Fruit fly (Drosophila melanogaster) whole organism, embryonic: Measurements from ENCODE around the gene pigs.

ENCODE experiments used
- CG10209 ChIP-seq: fragments of 200-800 bp; sonication (Bioruptor generic); optimal IDR thresholded peaks from 3 replicates; lab custom pipeline; 2017; ENCODE audit warnings: missing biosample characterization, mild to moderate bottlenecking, missing genetic modification characterization, missing genetic modification reagents
- CG10431 ChIP-seq: fragments of 200-800 bp; sonication (Bioruptor generic); optimal IDR thresholded peaks from 3 replicates; lab custom pipeline; 2018; ENCODE audit warnings: missing biosample characterization, mild to moderate bottlenecking, missing genetic modification characterization
- CG11456 ChIP-seq: fragments of 200-800 bp; sonication (Bioruptor generic); IDR thresholded peaks from 3 replicates; pipeline ENCODE4 v1.3.6; 2022; ENCODE audit warnings: missing biosample characterization, missing genetic modification characterization
- CG11695 ChIP-seq: fragments of 200-800 bp; sonication (Bioruptor generic); IDR thresholded peaks from 3 replicates; pipeline ENCODE4 v1.3.6; 2022; ENCODE audit warnings: missing biosample characterization, missing genetic modification characterization
- CG12236 ChIP-seq: fragments of 200-800 bp; sonication (Bioruptor generic); optimal IDR thresholded peaks from 2 replicates; lab custom pipeline; 2016; ENCODE audit warnings: missing biosample characterization, missing genetic modification characterization
- CG14667 ChIP-seq: fragments of 200-800 bp; sonication (Bioruptor generic); IDR thresholded peaks from 2 replicates; pipeline ENCODE4 v1.3.6; 2022; ENCODE audit warnings: missing biosample characterization, missing genetic modification characterization
- CG15601 ChIP-seq: fragments of 200-800 bp; sonication (Bioruptor generic); optimal IDR thresholded peaks from 3 replicates; lab custom pipeline; 2019; ENCODE audit warnings: missing biosample characterization, mild to moderate bottlenecking, missing genetic modification characterization, moderate library complexity
- CG16779 ChIP-seq: fragments of 200-800 bp; sonication (Bioruptor generic); IDR thresholded peaks from 2 replicates; pipeline ENCODE4 v1.3.6; 2022; ENCODE audit warnings: missing biosample characterization, missing genetic modification characterization
- CG17359 ChIP-seq: fragments of 200-800 bp; sonication (Bioruptor generic); optimal IDR thresholded peaks from 3 replicates; lab custom pipeline; 2018; ENCODE audit warnings: missing biosample characterization, mild to moderate bottlenecking, missing genetic modification characterization, moderate library complexity
- CG2712 ChIP-seq: fragments of 200-800 bp; optimal IDR thresholded peaks from 3 replicates; lab custom pipeline; 2019; ENCODE audit warnings: missing biosample characterization, mild to moderate bottlenecking, missing genetic modification characterization, moderate library complexity
- CG32532 ChIP-seq: fragments of 200-800 bp; sonication (Bioruptor generic); IDR thresholded peaks from 2 replicates; pipeline ENCODE4 v1.3.6; 2022; ENCODE audit warnings: missing biosample characterization, missing genetic modification characterization
- CG33557 ChIP-seq: fragments of 200-800 bp; sonication (Bioruptor generic); optimal IDR thresholded peaks from 2 replicates; lab custom pipeline; 2019; ENCODE audit warnings: missing biosample characterization, mild to moderate bottlenecking, missing genetic modification characterization, moderate library complexity
- CG3847 ChIP-seq: fragments of 200-800 bp; sonication (Bioruptor generic); IDR thresholded peaks from 2 replicates; pipeline ENCODE4 v1.3.6; 2022; ENCODE audit warnings: missing biosample characterization, missing genetic modification characterization
- CG7839 ChIP-seq: fragments of 200-800 bp; sonication (Bioruptor generic); optimal IDR thresholded peaks from 3 replicates; lab custom pipeline; 2018; ENCODE audit warnings: missing biosample characterization, mild to moderate bottlenecking, missing genetic modification characterization, moderate library complexity
- CG8944 ChIP-seq: fragments of 200-800 bp; sonication (Bioruptor generic); optimal IDR thresholded peaks from 3 replicates; lab custom pipeline; 2016; ENCODE audit warnings: missing biosample characterization, missing genetic modification characterization
- CG9215 ChIP-seq: fragments of 200-800 bp; sonication (Bioruptor generic); IDR thresholded peaks from 2 replicates; pipeline ENCODE4 v1.3.6; 2022; ENCODE audit warnings: missing biosample characterization, missing genetic modification characterization
- CG9932 ChIP-seq: fragments of 200-800 bp; sonication (Bioruptor generic); IDR thresholded peaks from 2 replicates; pipeline ENCODE4 v1.3.6; 2022; ENCODE audit warnings: missing biosample characterization, missing genetic modification characterization
- CrebB ChIP-seq: fragments of 200-800 bp; sonication (Bioruptor generic); optimal IDR thresholded peaks from 3 replicates; lab custom pipeline; 2018; ENCODE audit warnings: missing biosample characterization, mild to moderate bottlenecking, missing genetic modification characterization
- Dp ChIP-seq: fragments of 200-800 bp; sonication (Bioruptor generic); optimal IDR thresholded peaks from 2 replicates; lab custom pipeline; 2018; ENCODE audit warnings: missing biosample characterization, mild to moderate bottlenecking, missing genetic modification characterization, moderate library complexity
- Ets65A ChIP-seq: fragments of 200-800 bp; sonication (Bioruptor generic); peaks from one replicate; lab custom pipeline; 2016; ENCODE audit warnings: missing biosample characterization, missing genetic modification characterization
- Fer3 ChIP-seq: fragments of 200-800 bp; sonication (Bioruptor generic); optimal IDR thresholded peaks from 2 replicates; lab custom pipeline; 2018; ENCODE audit warnings: missing biosample characterization, mild to moderate bottlenecking, missing genetic modification characterization, moderate library complexity
- GATAe ChIP-seq: fragments of 200-800 bp; sonication (Bioruptor generic); conservative IDR thresholded peaks from 2 replicates; pipeline ENCODE4 v1.3.6; 2022; ENCODE audit warnings: missing biosample characterization, missing genetic modification characterization
- H15 ChIP-seq: fragments of 200-800 bp; sonication (Bioruptor generic); IDR thresholded peaks from 3 replicates; pipeline ENCODE4 v1.3.6; 2022; ENCODE audit warnings: missing biosample characterization, missing genetic modification characterization
- Hr39 ChIP-seq: fragments of >200 bp; optimal IDR thresholded peaks from 2 replicates; lab custom pipeline; 2017
- Hr78 ChIP-seq, 2 experiments: fragments of 200-800 bp in 1 of 2; fragments of >200 bp in 1 of 2; sonication (Bioruptor generic) in 1 of 2; optimal IDR thresholded peaks; 2 replicates each; lab custom pipeline; 2017 to 2019; ENCODE audit warnings: missing biosample characterization in 2 of 2, missing genetic modification characterization in 2 of 2, mild to moderate bottlenecking in 1 of 2, moderate library complexity in 1 of 2
- Med ChIP-seq: fragments of 200-800 bp; sonication (Bioruptor generic); peaks from one replicate; lab custom pipeline; 2016; ENCODE audit warnings: missing biosample characterization, missing genetic modification characterization, mild to moderate bottlenecking, inconsistent platforms, moderate library complexity
- NK7.1 ChIP-seq: fragments of 200-800 bp; sonication (Bioruptor generic); optimal IDR thresholded peaks from 3 replicates; lab custom pipeline; 2016; ENCODE audit warnings: missing biosample characterization, missing genetic modification characterization
- Oaz ChIP-seq: fragments of 200-800 bp; sonication (Bioruptor generic); IDR thresholded peaks from 2 replicates; pipeline ENCODE4 v1.3.6; 2022; ENCODE audit warnings: missing biosample characterization, missing genetic modification characterization
- PHDP ChIP-seq: fragments of 200-800 bp; sonication (Bioruptor generic); optimal IDR thresholded peaks from 3 replicates; lab custom pipeline; 2018; ENCODE audit warnings: missing biosample characterization, mild to moderate bottlenecking, missing genetic modification characterization, moderate library complexity
- Side ChIP-seq: fragments of 200-800 bp; sonication (Bioruptor generic); optimal IDR thresholded peaks from 2 replicates; lab custom pipeline; 2016; ENCODE audit warnings: missing biosample characterization, missing genetic modification characterization
- ash1 ChIP-seq: fragments of 200-800 bp; sonication (Bioruptor generic); optimal IDR thresholded peaks from 2 replicates; lab custom pipeline; 2018; ENCODE audit warnings: missing biosample characterization, mild to moderate bottlenecking, missing genetic modification characterization
- bcd ChIP-seq: fragments of 200-800 bp; sonication (Bioruptor generic); optimal IDR thresholded peaks from 2 replicates; lab custom pipeline; 2017; ENCODE audit warnings: missing biosample characterization, mild to moderate bottlenecking, missing genetic modification characterization
- bsh ChIP-seq, 2 experiments: fragments of 200-800 bp; sonication (Bioruptor generic); optimal IDR thresholded peaks; 2 replicates each; lab custom pipeline; 2017 to 2018; ENCODE audit warnings: mild to moderate bottlenecking in 2 of 2, missing biosample characterization in 2 of 2, missing genetic modification characterization in 2 of 2, moderate library complexity in 1 of 2
- btn ChIP-seq: fragments of 200-800 bp; sonication (Bioruptor generic); optimal IDR thresholded peaks from 2 replicates; lab custom pipeline; 2016; ENCODE audit warnings: missing biosample characterization, missing genetic modification characterization
- chm ChIP-seq: fragments of 200-800 bp; sonication (Bioruptor generic); IDR thresholded peaks from 2 replicates; pipeline ENCODE4 v1.3.6; 2022; ENCODE audit warnings: missing biosample characterization, missing genetic modification characterization
- esg ChIP-seq: fragments of 200-800 bp; sonication (Bioruptor generic); conservative IDR thresholded peaks from 2 replicates; pipeline ENCODE4 v1.3.6; 2022; ENCODE audit warnings: missing biosample characterization, missing genetic modification characterization
- gce ChIP-seq: fragments of 200-800 bp; sonication (Bioruptor generic); IDR thresholded peaks from 3 replicates; pipeline ENCODE4 v1.3.6; 2022; ENCODE audit warnings: missing biosample characterization, missing genetic modification characterization
- gcm2 ChIP-seq: fragments of 200-800 bp; sonication (Bioruptor generic); optimal IDR thresholded peaks from 2 replicates; lab custom pipeline; 2016; ENCODE audit warnings: missing biosample characterization, missing genetic modification characterization
- gem ChIP-seq: fragments of 200-800 bp; sonication (Bioruptor generic); optimal IDR thresholded peaks from 2 replicates; lab custom pipeline; 2019; ENCODE audit warnings: missing biosample characterization, mild to moderate bottlenecking, missing genetic modification characterization, moderate library complexity
- hkb ChIP-seq, 2 experiments: fragments of 200-800 bp in 1 of 2; fragments of >200 bp in 1 of 2; sonication (Bioruptor generic) in 1 of 2; IDR thresholded peaks in 1 of 2; optimal IDR thresholded peaks in 1 of 2; 2 replicates each; pipeline versions ENCODE4 v1.3.6 to Lab custom; 2017 to 2022; ENCODE audit warnings: missing biosample characterization in 1 of 2, missing genetic modification characterization in 1 of 2
- ken ChIP-seq: fragments of 200-800 bp; sonication (Bioruptor generic); IDR thresholded peaks from 3 replicates; pipeline ENCODE4 v1.3.6; 2022; ENCODE audit warnings: missing biosample characterization, missing genetic modification characterization
- lola ChIP-seq, 3 experiments: fragments of >200 bp in 2 of 3; fragments of 200-800 bp in 1 of 3; sonication (Bioruptor generic) in 1 of 3; optimal IDR thresholded peaks; 2 replicates each; lab custom pipeline; 2017 to 2019; ENCODE audit warnings: missing biosample characterization in 3 of 3, missing genetic modification characterization in 3 of 3, mild to moderate bottlenecking in 1 of 3, moderate library complexity in 1 of 3
- mam ChIP-seq: fragments of 200-800 bp; sonication (Bioruptor generic); optimal IDR thresholded peaks from 3 replicates; lab custom pipeline; 2016; ENCODE audit warnings: missing biosample characterization, missing genetic modification characterization
- nau ChIP-seq: fragments of 200-800 bp; sonication (Bioruptor generic); optimal IDR thresholded peaks from 3 replicates; lab custom pipeline; 2017; ENCODE audit warnings: missing biosample characterization, mild to moderate bottlenecking, missing genetic modification characterization, missing genetic modification reagents
- pnt ChIP-seq: fragments of 200-800 bp; sonication (Bioruptor generic); optimal IDR thresholded peaks from 3 replicates; lab custom pipeline; 2016; ENCODE audit warnings: missing biosample characterization, missing genetic modification characterization
- row ChIP-seq: fragments of 200-800 bp; sonication (Bioruptor generic); IDR thresholded peaks from 3 replicates; pipeline ENCODE4 v1.3.6; 2022; ENCODE audit warnings: missing biosample characterization, missing genetic modification characterization
- slbo ChIP-seq: fragments of 200-800 bp; sonication (Bioruptor generic); IDR thresholded peaks from 2 replicates; pipeline ENCODE4 v1.3.6; 2022; ENCODE audit warnings: missing biosample characterization, missing genetic modification characterization
- tin ChIP-seq: fragments of 200-800 bp; sonication (Bioruptor generic); optimal IDR thresholded peaks from 3 replicates; lab custom pipeline; 2016; ENCODE audit warnings: missing biosample characterization, missing genetic modification characterization
- tna ChIP-seq: fragments of 200-800 bp; sonication (Bioruptor generic); IDR thresholded peaks from 2 replicates; pipeline ENCODE4 v1.3.6; 2022; ENCODE audit warnings: missing biosample characterization, missing genetic modification characterization; ENCODE audit not compliant: partially characterized antibody
- zfh2 ChIP-seq: fragments of 200-800 bp; sonication (Bioruptor generic); optimal IDR thresholded peaks from 2 replicates; lab custom pipeline; 2016; ENCODE audit warnings: missing biosample characterization, missing genetic modification characterization

The pigs gene

dm6 chrX:6574488-6574887 lies 25.4 kb upstream of the pigs start (continued):
- TF ChIP-seq CG32532 (GFP tag; lab: Robert Waterston, UW) (peak; percentile 53), CG8944 (no peak), Dp (GFP tag; lab: Kevin White, UChicago) (no peak), nau (GFP tag; lab: Kevin White, UChicago) (no peak), Ets65A (GFP tag; lab: Kevin White, UChicago) (no peak), Side (GFP tag; lab: Kevin White, UChicago) (no peak), CG17359 (tag; lab: Kevin White, UChicago) (peak; percentile 33), zfh2 (GFP tag; lab: Kevin White, UChicago) (no peak), tna (no peak), CG16779 (GFP tag; lab: Robert Waterston, UW) (no peak), Oaz (GFP tag; lab: Robert Waterston, UW) (peak; percentile 36; the same call in 1 of the 2 replicates), gce (GFP tag; lab: Robert Waterston, UW) (0 out of 3 replicates have a peak, but pooled peaks have one; percentile 29), row (GFP tag; lab: Robert Waterston, UW) (peak; percentile 60), bcd (GFP tag; lab: Kevin White, UChicago) (peak; percentile 32), Hr78 (GFP tag; optimal IDR thresholded peaks at IDR 0.05; lab: Kevin White, UChicago) (no peak), Fer3 (peak; percentile 19), PHDP (tag; lab: Kevin White, UChicago) (peak; percentile 2), CG2712 (tag; lab: Kevin White, UChicago) (peak; percentile 28), H15 (GFP tag; lab: Robert Waterston, UW) (0 out of 3 replicates have a peak, but pooled peaks have one; percentile 41), CrebB (tag; lab: Kevin White, UChicago) (no peak), CG10431 (GFP tag; lab: Kevin White, UChicago) (no peak), CG11456 (GFP tag; lab: Robert Waterston, UW) (peak; percentile 54; the same call in 1 of the 3 replicates), slbo (peak; percentile 38; the same call in 1 of the 2 replicates), bsh (GFP tag; optimal IDR thresholded peaks at IDR 0.05; lab: Kevin White, UChicago) (peak in 1 of 2 experiments; percentile 18), Med (GFP tag; lab: Kevin White, UChicago) (peak; percentile 87), lola (GFP tag; optimal IDR thresholded peaks at IDR 0.05; lab: Kevin White, UChicago) (no peak), btn (GFP tag; lab: Kevin White, UChicago) (no peak), ash1 (no peak), CG9932 (peak; percentile 31; the same call in 1 of the 2 replicates), gem (tag; lab: Kevin White, UChicago) (peak; percentile 47), GATAe (no peak), esg (GFP tag; lab: Robert Waterston, UW) (peak; percentile 36; the same call in 1 of the 2 replicates), CG7839 (tag; lab: Kevin White, UChicago) (peak; percentile 28), chm (GFP tag; lab: Robert Waterston, UW) (no peak), NK7.1 (GFP tag; lab: Kevin White, UChicago) (no peak), CG33557 (no peak), CG10209 (GFP tag; lab: Kevin White, UChicago) (peak; percentile 21), ken (GFP tag; lab: Robert Waterston, UW) (peak; percentile 55; the same call in 1 of the 3 replicates), CG11695 (0 out of 3 replicates have a peak, but pooled peaks have one; percentile 11), CG3847 (peak; percentile 35; the same call in 1 of the 2 replicates), CG12236 (no peak), gcm2 (GFP tag; lab: Kevin White, UChicago) (no peak), CG14667 (GFP tag; lab: Robert Waterston, UW) (0 out of 2 replicates have a peak, but pooled peaks have one; percentile 17), hkb (optimal IDR thresholded peaks at IDR 0.05; lab: Kevin White, UChicago) (no peak), hkb (GFP tag; IDR thresholded peaks at IDR 0.05; lab: Robert Waterston, UW) (0 out of 2 replicates have a peak, but pooled peaks have one; percentile 27), Hr39 (lab: Kevin White, UChicago) (no peak), CG9215 (peak; percentile 22; the same call in 1 of the 2 replicates), CG15601 (tag; lab: Kevin White, UChicago) (no peak), pnt (GFP tag; lab: Kevin White, UChicago) (no peak), tin (no peak), mam (GFP tag; lab: Kevin White, UChicago) (peak; percentile 14)
